Worm (Caenorhabditis elegans) whole organism, L2 larva: ENCODE data around the gene clec-233.

Source experiments
- C34F6.9 ChIP-seq: fragments of 150-350 bp; optimal IDR thresholded peaks from 2 replicates; lab custom pipeline; 2014; ENCODE audit warnings: missing biosample characterization, missing genetic modification characterization
- R02D3.7 ChIP-seq: fragments of 150-350 bp; optimal IDR thresholded peaks from 2 replicates; lab custom pipeline; 2014; ENCODE audit warnings: missing biosample characterization, missing genetic modification characterization
- Y55F3AM.14 ChIP-seq: fragments of 200-800 bp; sonication (Bioruptor generic); optimal IDR thresholded peaks from 2 replicates; lab custom pipeline; 2018; ENCODE audit warnings: mild to moderate bottlenecking, missing genetic modification characterization, missing compliant biosample characterization
- alr-1 ChIP-seq: fragments of 150-350 bp; optimal IDR thresholded peaks from 2 replicates; lab custom pipeline; 2014; ENCODE audit warnings: missing biosample characterization, missing genetic modification characterization
- ama-1 ChIP-seq: fragments of 150-350 bp; optimal IDR thresholded peaks from 2 replicates; lab custom pipeline; 2018; ENCODE audit warnings: inconsistent platforms
- blmp-1 ChIP-seq: sonication (generic microtip); optimal IDR thresholded peaks from 2 replicates; lab custom pipeline; 2017; ENCODE audit warnings: missing genetic modification characterization, mild to moderate bottlenecking, missing compliant biosample characterization, antibody characterized with exemption, moderate library complexity; ENCODE audit not compliant: insufficient read depth
- ceh-16 ChIP-seq: fragments of 150-350 bp; optimal IDR thresholded peaks from 2 replicates; lab custom pipeline; 2014; ENCODE audit warnings: missing biosample characterization, missing genetic modification characterization
- egl-27 ChIP-seq: sonication (generic microtip); optimal IDR thresholded peaks from 3 replicates; lab custom pipeline; 2017; ENCODE audit warnings: missing biosample characterization, missing genetic modification reagents, missing genetic modification characterization
- elt-1 ChIP-seq: fragments of 150-350 bp; optimal IDR thresholded peaks from 2 replicates; lab custom pipeline; 2014; ENCODE audit warnings: missing biosample characterization, missing genetic modification characterization
- elt-3 ChIP-seq: sonication (generic microtip); optimal IDR thresholded peaks from 2 replicates; lab custom pipeline; 2017; ENCODE audit warnings: missing biosample characterization, missing genetic modification characterization
- fos-1 ChIP-seq: fragments of 150-350 bp; optimal IDR thresholded peaks from 2 replicates; lab custom pipeline; 2014; ENCODE audit warnings: missing biosample characterization, missing genetic modification characterization
- lin-11 ChIP-seq: fragments of 150-350 bp; sonication (generic microtip); optimal IDR thresholded peaks from 2 replicates; lab custom pipeline; 2014; ENCODE audit warnings: missing biosample characterization, missing genetic modification characterization, inconsistent platforms, mixed read lengths
- lin-13 ChIP-seq: fragments of 150-350 bp; optimal IDR thresholded peaks from 2 replicates; lab custom pipeline; 2014; ENCODE audit warnings: missing biosample characterization, missing genetic modification reagents, missing genetic modification characterization
- lsy-2 ChIP-seq, 2 experiments: fragments of 150-350 bp in 1 of 2; sonication (generic microtip) in 1 of 2; optimal IDR thresholded peaks; 2 replicates each; lab custom pipeline; 2014 to 2017; ENCODE audit warnings: missing biosample characterization in 2 of 2, missing genetic modification characterization in 2 of 2
- mab-5 ChIP-seq: fragments of 150-350 bp; optimal IDR thresholded peaks from 2 replicates; lab custom pipeline; 2014; ENCODE audit warnings: missing biosample characterization, missing genetic modification characterization
- mdl-1 ChIP-seq, 2 experiments: fragments of 150-350 bp in 1 of 2; sonication (generic microtip) in 1 of 2; optimal IDR thresholded peaks; 2 replicates each; lab custom pipeline; 2017; ENCODE audit warnings: missing biosample characterization in 2 of 2, missing genetic modification characterization in 2 of 2
- nhr-10 ChIP-seq: sonication (generic microtip); optimal IDR thresholded peaks from 2 replicates; lab custom pipeline; 2017; ENCODE audit warnings: missing biosample characterization, missing genetic modification characterization
- nhr-11 ChIP-seq: fragments of 150-350 bp; optimal IDR thresholded peaks from 2 replicates; lab custom pipeline; 2014; ENCODE audit warnings: missing biosample characterization, missing genetic modification characterization
- nhr-12 ChIP-seq: fragments of 150-350 bp; optimal IDR thresholded peaks from 2 replicates; lab custom pipeline; 2014; ENCODE audit warnings: missing biosample characterization, missing genetic modification characterization
- nhr-129 ChIP-seq: fragments of 150-350 bp; optimal IDR thresholded peaks from 2 replicates; lab custom pipeline; 2014; ENCODE audit warnings: missing biosample characterization, missing genetic modification characterization
- nhr-23 ChIP-seq: fragments of 150-350 bp; optimal IDR thresholded peaks from 2 replicates; lab custom pipeline; 2014; ENCODE audit warnings: missing biosample characterization, missing genetic modification reagents, missing genetic modification characterization
- nhr-25 ChIP-seq: fragments of 150-350 bp; sonication (generic microtip); optimal IDR thresholded peaks from 3 replicates; lab custom pipeline; 2014; ENCODE audit warnings: missing biosample characterization, missing genetic modification characterization
- nhr-77 ChIP-seq: fragments of 150-350 bp; optimal IDR thresholded peaks from 2 replicates; lab custom pipeline; 2014; ENCODE audit warnings: missing biosample characterization, missing genetic modification characterization
- peb-1 ChIP-seq: fragments of 150-350 bp; optimal IDR thresholded peaks from 2 replicates; lab custom pipeline; 2014; ENCODE audit warnings: missing biosample characterization, missing genetic modification characterization
- sem-4 ChIP-seq: fragments of 150-350 bp; optimal IDR thresholded peaks from 2 replicates; lab custom pipeline; 2014; ENCODE audit warnings: missing biosample characterization, missing genetic modification reagents, missing genetic modification characterization
- sma-3 ChIP-seq: sonication (generic microtip); optimal IDR thresholded peaks from 2 replicates; lab custom pipeline; 2016; ENCODE audit warnings: missing genetic modification reagents, missing genetic modification characterization, missing compliant biosample characterization
- sma-9 ChIP-seq, 2 experiments: fragments of 150-350 bp in 1 of 2; sonication (generic microtip) in 1 of 2; optimal IDR thresholded peaks; 2 replicates each; lab custom pipeline; 2014 to 2016; ENCODE audit warnings: missing genetic modification characterization in 2 of 2, mild to moderate bottlenecking in 1 of 2, missing biosample characterization in 1 of 2, missing compliant biosample characterization in 1 of 2, missing genetic modification reagents in 1 of 2, moderate library complexity in 1 of 2
- unc-55 ChIP-seq: fragments of 150-350 bp; sonication (generic microtip); optimal IDR thresholded peaks from 3 replicates; lab custom pipeline; 2014; ENCODE audit warnings: missing biosample characterization, missing genetic modification reagents, missing genetic modification characterization
- unc-62 ChIP-seq: fragments of 150-350 bp; optimal IDR thresholded peaks from 2 replicates; lab custom pipeline; 2014; ENCODE audit warnings: missing biosample characterization, missing genetic modification reagents, missing genetic modification characterization
- zag-1 ChIP-seq: fragments of 150-350 bp; optimal IDR thresholded peaks from 2 replicates; lab custom pipeline; 2014; ENCODE audit warnings: missing biosample characterization, missing genetic modification characterization
- ztf-1 ChIP-seq: fragments of 200-800 bp; sonication (Bioruptor generic); conservative IDR thresholded peaks from 2 replicates; pipeline ENCODE4 v1.3.6; 2022; ENCODE audit warnings: missing genetic modification characterization, missing compliant biosample characterization
- ztf-11 ChIP-seq: sonication (generic microtip); optimal IDR thresholded peaks from 2 replicates; lab custom pipeline; 2017; ENCODE audit warnings: missing biosample characterization, missing genetic modification characterization
- ztf-4 ChIP-seq: fragments of 150-350 bp; optimal IDR thresholded peaks from 2 replicates; lab custom pipeline; 2014; ENCODE audit warnings: missing biosample characterization, missing genetic modification characterization

The clec-233 gene

DNA sequence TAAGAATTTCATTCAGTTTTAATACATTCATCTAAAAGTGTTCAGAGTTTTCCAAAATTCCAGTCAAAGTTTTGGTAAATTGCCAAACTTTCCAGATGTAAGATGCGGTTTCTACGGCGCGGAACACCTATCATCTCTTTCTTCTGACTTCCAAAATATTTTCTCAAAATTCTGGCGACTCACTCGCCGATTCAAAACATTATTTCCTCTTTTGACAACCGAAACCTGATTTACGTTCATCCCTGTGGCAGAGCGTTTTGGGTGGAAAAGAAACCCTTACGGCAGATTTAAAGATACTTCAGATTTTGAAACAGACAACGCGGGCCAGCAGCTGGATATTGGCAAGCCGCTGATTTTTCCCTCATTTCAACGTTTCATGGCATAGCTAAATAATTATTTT is 35.7 kb upstream of the clec-233 start, which contains the start of gene F11A5.5:
F11A5.5 (plus strand) TSS at position 301 of the 400 bp plus-strand sequence.
- TF ChIP-seq nhr-23 (tag; lab: Kevin White, UChicago), result no peak
- TF ChIP-seq nhr-25, result no peak
- no peak for TF ChIP-seq lsy-2 (tag; optimal IDR thresholded peaks at IDR 0.05; lab: Kevin White, UChicago)
- TF ChIP-seq elt-1 (tag; lab: Kevin White, UChicago), result no peak
- no peak for TF ChIP-seq nhr-77
- no peak for TF ChIP-seq C34F6.9 (tag; lab: Kevin White, UChicago)
- TF ChIP-seq alr-1 (tag; lab: Kevin White, UChicago), result no peak
- no peak for TF ChIP-seq egl-27 (tag; lab: Kevin White, UChicago)
- TF ChIP-seq sma-3 (GFP tag; lab: Kevin White, UChicago), result no peak
- TF ChIP-seq ama-1, result no peak
- no peak for TF ChIP-seq mdl-1 (tag; optimal IDR thresholded peaks at IDR 0.05; lab: Kevin White, UChicago)

DNA sequence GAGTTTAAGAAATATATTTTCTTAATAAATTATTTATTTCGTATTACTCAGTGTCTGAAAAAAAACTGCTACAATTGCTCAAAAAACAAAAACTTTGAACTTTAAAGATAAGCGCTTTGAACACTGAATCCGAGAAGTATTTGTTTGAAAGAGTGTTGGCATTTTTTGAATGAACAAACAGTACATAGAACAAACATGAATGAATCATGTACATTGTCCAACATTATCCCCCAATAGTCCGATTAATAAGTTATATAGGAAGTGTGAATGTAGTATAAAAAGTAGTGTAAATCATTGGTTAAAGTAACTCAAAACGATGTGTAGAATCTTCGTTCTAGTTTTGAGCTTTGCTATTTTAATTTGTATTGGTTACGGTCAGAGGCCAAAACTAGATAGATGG is 32.0 kb upstream of the clec-233 start, which contains the start of gene F11A5.17:
F11A5.17 (plus strand) TSS at position 301 of the 400 bp plus-strand sequence.
- no peak for TF ChIP-seq nhr-11 (tag; lab: Kevin White, UChicago)
- TF ChIP-seq unc-55 (GFP tag; lab: Kevin White, UChicago), result no peak
- no peak for TF ChIP-seq lsy-2 (tag; optimal IDR thresholded peaks at IDR 0.05; lab: Kevin White, UChicago)
- TF ChIP-seq R02D3.7 (tag; lab: Kevin White, UChicago), result no peak
- no peak for TF ChIP-seq nhr-23 (tag; lab: Kevin White, UChicago)
- no peak for TF ChIP-seq lin-13 (GFP tag; lab: Kevin White, UChicago)
- TF ChIP-seq, all 48 proteins: peak for 0

DNA sequence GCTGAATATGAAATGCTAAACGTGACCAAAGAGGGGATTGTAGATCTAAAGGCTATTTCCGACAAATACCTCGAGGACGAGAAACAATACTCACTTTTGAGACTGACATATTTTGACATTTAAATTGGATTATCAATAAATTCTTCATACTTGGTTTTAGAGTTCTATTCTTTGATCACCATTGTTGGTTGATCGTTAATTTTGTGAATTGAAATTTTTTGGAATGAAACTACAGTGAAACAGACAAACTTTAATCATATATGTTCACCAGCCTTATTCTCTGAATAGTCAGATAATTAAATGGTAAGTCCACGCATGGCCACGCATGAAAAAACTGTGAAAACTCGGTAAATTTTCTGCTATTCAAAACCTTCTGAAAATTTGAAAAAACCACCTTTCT is 31.1 kb upstream of the clec-233 start, which contains the start of gene F11A5.18:
F11A5.18 (plus strand) TSS at position 301 of the 400 bp plus-strand sequence.
- TF ChIP-seq nhr-11 (tag; lab: Kevin White, UChicago) (no peak), lin-11 (no peak), sma-9 (GFP tag; optimal IDR thresholded peaks at IDR 0.05; lab: Kevin White, UChicago) (no peak), sma-9 (tag; optimal IDR thresholded peaks at IDR 0.05; lab: Kevin White, UChicago) (no peak)

DNA sequence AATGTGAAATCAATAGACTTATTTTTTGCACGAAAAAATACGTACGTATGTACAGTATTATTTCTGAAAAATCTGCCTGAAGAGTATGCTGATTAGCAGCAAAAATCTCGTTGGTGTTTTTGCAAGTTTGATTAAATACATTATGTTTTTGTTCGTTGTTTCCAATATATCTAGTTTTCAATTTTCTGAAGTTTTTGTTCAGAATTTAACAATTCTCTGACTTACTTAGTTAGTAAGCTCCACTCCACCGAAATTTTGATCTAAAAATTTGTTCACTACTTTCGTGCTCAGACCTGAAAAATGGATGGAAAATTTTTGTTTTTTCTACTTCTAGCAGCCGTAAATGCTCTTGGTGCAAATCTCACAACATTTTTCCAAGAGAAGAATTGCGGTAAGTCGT is 28.8 kb upstream of the clec-233 start, which contains the start of gene irld-26:
irld-26 (plus strand) TSS at position 301 of the 400 bp plus-strand sequence.
- TF ChIP-seq unc-62 (GFP tag; lab: Kevin White, UChicago), result no peak
- no peak for TF ChIP-seq sma-3 (GFP tag; lab: Kevin White, UChicago)
- TF ChIP-seq peb-1 (tag; lab: Kevin White, UChicago), result no peak
- TF ChIP-seq zag-1 (tag; lab: Kevin White, UChicago), result no peak
- no peak for TF ChIP-seq ceh-16 (tag; lab: Kevin White, UChicago)
- TF ChIP-seq lin-11, result no peak
- no peak for TF ChIP-seq elt-1 (tag; lab: Kevin White, UChicago)
- no peak for TF ChIP-seq alr-1 (tag; lab: Kevin White, UChicago)
- no peak for TF ChIP-seq ztf-1 (GFP tag; lab: Robert Waterston, UW)
- no peak for TF ChIP-seq elt-3 (tag; lab: Kevin White, UChicago)
- no peak for TF ChIP-seq Y55F3AM.14
- no peak for TF ChIP-seq R02D3.7 (tag; lab: Kevin White, UChicago)

DNA sequence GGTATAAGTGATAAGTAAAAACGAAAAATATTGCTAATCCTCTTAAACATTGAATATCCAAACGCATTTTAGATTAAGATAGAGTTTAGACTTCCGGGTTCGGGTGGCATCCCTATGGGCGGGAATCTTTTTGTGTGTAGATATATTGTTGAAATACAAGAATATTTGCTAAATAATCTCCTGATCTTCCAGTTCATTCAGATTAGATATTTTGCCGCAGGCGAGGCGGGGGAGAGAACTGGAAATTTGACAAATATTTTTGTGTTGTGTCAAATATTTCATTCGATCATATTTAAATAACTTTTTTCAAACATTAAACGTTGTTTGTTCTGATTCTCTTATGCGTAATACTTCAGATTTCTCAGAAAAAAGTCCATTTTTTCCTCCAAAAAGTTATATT is 23.9 kb upstream of the clec-233 start, which contains the start of gene oac-15:
oac-15 (minus strand) TSS at position 101 of the 400 bp plus-strand sequence.
- TF ChIP-seq nhr-10 (no peak), elt-1 (tag; lab: Kevin White, UChicago) (no peak), fos-1 (tag; lab: Kevin White, UChicago) (no peak), blmp-1 (tag; lab: Kevin White, UChicago) (no peak), nhr-129 (tag; lab: Kevin White, UChicago) (no peak), ztf-11 (tag; lab: Kevin White, UChicago) (no peak), sem-4 (tag; lab: Kevin White, UChicago) (no peak), C34F6.9 (tag; lab: Kevin White, UChicago) (no peak), ceh-16 (tag; lab: Kevin White, UChicago) (no peak), alr-1 (tag; lab: Kevin White, UChicago) (no peak), nhr-12 (tag; lab: Kevin White, UChicago) (no peak), mab-5 (tag; lab: Kevin White, UChicago) (no peak), sma-3 (GFP tag; lab: Kevin White, UChicago) (no peak), egl-27 (tag; lab: Kevin White, UChicago) (no peak), sma-9 (GFP tag; optimal IDR thresholded peaks at IDR 0.05; lab: Kevin White, UChicago) (no peak), sma-9 (tag; optimal IDR thresholded peaks at IDR 0.05; lab: Kevin White, UChicago) (no peak), ztf-4 (tag; lab: Kevin White, UChicago) (no peak), elt-3 (tag; lab: Kevin White, UChicago) (no peak), R02D3.7 (tag; lab: Kevin White, UChicago) (no peak)
